Worm (Caenorhabditis elegans) whole organism, L1 larva: ENCODE measurements around the gene miz-1.

Source experiments
- aha-1 ChIP-seq: fragments of 150-350 bp; optimal IDR thresholded peaks from 2 replicates; lab custom pipeline; 2014; ENCODE audit warnings: missing biosample characterization, missing genetic modification characterization
- alr-1 ChIP-seq: fragments of 200-800 bp; sonication (Bioruptor generic); optimal IDR thresholded peaks from 2 replicates; lab custom pipeline; 2018; ENCODE audit warnings: borderline replicate concordance, mild to moderate bottlenecking, missing genetic modification characterization, missing compliant biosample characterization
- aly-2 ChIP-seq: fragments of 150-350 bp; optimal IDR thresholded peaks from 2 replicates; lab custom pipeline; 2014; ENCODE audit warnings: missing biosample characterization, missing genetic modification characterization
- hpl-2 ChIP-seq: fragments of 150-350 bp; optimal IDR thresholded peaks from 2 replicates; lab custom pipeline; 2014; ENCODE audit warnings: missing biosample characterization, missing genetic modification reagents, missing genetic modification characterization
- lin-13 ChIP-seq: fragments of 150-350 bp; optimal IDR thresholded peaks from 2 replicates; lab custom pipeline; 2014; ENCODE audit warnings: missing biosample characterization, missing genetic modification reagents, missing genetic modification characterization
- mep-1 ChIP-seq: fragments of 150-350 bp; optimal IDR thresholded peaks from 2 replicates; lab custom pipeline; 2014; ENCODE audit warnings: missing biosample characterization, missing genetic modification characterization
- nhr-20 ChIP-seq: sonication (generic microtip); optimal IDR thresholded peaks from 2 replicates; lab custom pipeline; 2016; ENCODE audit warnings: mild to moderate bottlenecking, missing genetic modification characterization, missing compliant biosample characterization
- nhr-237 ChIP-seq: fragments of 150-350 bp; optimal IDR thresholded peaks from 2 replicates; lab custom pipeline; 2014; ENCODE audit warnings: missing biosample characterization, missing genetic modification characterization
- nhr-47 ChIP-seq: sonication (generic microtip); optimal IDR thresholded peaks from 2 replicates; lab custom pipeline; 2016; ENCODE audit warnings: mild to moderate bottlenecking, missing genetic modification characterization, moderate library complexity, missing compliant biosample characterization
- snpc-4 ChIP-seq: fragments of 150-350 bp; optimal IDR thresholded peaks from 2 replicates; lab custom pipeline; 2014; ENCODE audit warnings: missing biosample characterization, missing genetic modification characterization
- unc-130 ChIP-seq: fragments of 150-350 bp; optimal IDR thresholded peaks from 2 replicates; lab custom pipeline; 2017; ENCODE audit warnings: missing biosample characterization, missing genetic modification characterization, inconsistent platforms
- zip-4 ChIP-seq: fragments of 200-800 bp; sonication (Bioruptor generic); optimal IDR thresholded peaks from 2 replicates; lab custom pipeline; 2018; ENCODE audit warnings: mild to moderate bottlenecking, missing genetic modification characterization, moderate library complexity, missing compliant biosample characterization
- ztf-11 ChIP-seq, 2 experiments: sonication (generic microtip); optimal IDR thresholded peaks; 2 replicates each; lab custom pipeline; 2016 to 2017; ENCODE audit warnings: missing genetic modification characterization in 2 of 2, missing biosample characterization in 1 of 2, missing compliant biosample characterization in 1 of 2
- ztf-4 ChIP-seq: fragments of 150-350 bp; optimal IDR thresholded peaks from 2 replicates; lab custom pipeline; 2014; ENCODE audit warnings: missing biosample characterization, missing genetic modification characterization

DNA sequence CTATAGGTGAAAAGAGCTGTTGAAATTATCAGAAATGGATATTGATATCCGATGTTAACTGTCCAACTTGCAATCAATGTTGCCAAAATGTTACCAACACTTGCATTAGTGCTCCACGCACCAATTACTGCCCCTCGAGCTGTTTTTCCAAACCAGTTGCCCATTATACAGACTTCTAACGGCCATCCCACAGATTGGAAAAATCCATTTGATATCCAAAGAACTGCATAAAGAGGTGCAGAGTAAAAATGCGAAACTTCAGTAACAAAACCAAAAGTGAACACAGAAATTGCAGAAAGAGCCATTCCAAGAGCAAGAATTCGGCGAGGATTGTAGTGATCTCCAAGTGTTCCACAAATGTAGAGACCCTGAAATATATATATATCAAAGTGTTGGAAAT, 41.8 kb downstream of the miz-1 start:
- TF ChIP-seq nhr-47 (no peak), zip-4 (no peak), unc-130 (no peak), snpc-4 (no peak), lin-13 (GFP tag; lab: Kevin White, UChicago) (no peak), mep-1 (tag; lab: Kevin White, UChicago) (no peak), ztf-11 (tag; optimal IDR thresholded peaks at IDR 0.05; lab: Kevin White, UChicago) (no peak), aha-1 (no peak), alr-1 (no peak), aly-2 (tag; lab: Kevin White, UChicago) (no peak), ztf-4 (tag; lab: Kevin White, UChicago) (no peak), hpl-2 (GFP tag; lab: Kevin White, UChicago) (no peak), nhr-237 (tag; lab: Kevin White, UChicago) (no peak), nhr-20 (tag; lab: Kevin White, UChicago) (no peak)
